Fruit fly (Drosophila melanogaster): Measurements from ENCODE around the gene ssp2.
A peak's percentile ranks its signal among the peaks of the same experiment; 100 is the strongest.

The ssp2 gene

dm6 chr3L:14001658-14002523 is 36.9 kb downstream of the ssp2 start, which contains the start of the genes Nprl3 and upSET (continued):
- TF ChIP-seq Bteb2 (GFP tag; optimal IDR thresholded peaks at IDR 0.05) (no peak), CG4820 (GFP tag; optimal IDR thresholded peaks at IDR 0.05) (no peak), CG2199 (GFP tag; IDR thresholded peaks at IDR 0.05) (no peak), prd (optimal IDR thresholded peaks at IDR 0.05) (no peak), prd (GFP tag; IDR thresholded peaks at IDR 0.05) (peak; percentile 21; the same call in 1 of the 3 replicates), CG5180 (GFP tag; optimal IDR thresholded peaks at IDR 0.05) (no peak), Trl (optimal IDR thresholded peaks at IDR 0.05) (no peak), Trl (GFP tag; optimal IDR thresholded peaks at IDR 0.05) (no peak), CG6683 (GFP tag; optimal IDR thresholded peaks at IDR 0.05) (no peak), CG9932 (GFP tag; IDR thresholded peaks at IDR 0.05) (peak; percentile 17; the same call in 1 of the 2 replicates), org-1 (GFP tag; optimal IDR thresholded peaks at IDR 0.05) (no peak), CG8281 (tag; optimal IDR thresholded peaks at IDR 0.05) (no peak), CG17361 (GFP tag; IDR thresholded peaks at IDR 0.05) (peak; percentile 63; the same call in 2 of the 3 replicates), CG1024 (GFP tag; IDR thresholded peaks at IDR 0.05) (no peak), ac (GFP tag; optimal IDR thresholded peaks at IDR 0.05) (no peak), CG11085 (GFP tag; IDR thresholded peaks at IDR 0.05) (no peak), Mes4 (GFP tag; optimal IDR thresholded peaks at IDR 0.05) (no peak), HHEX (GFP tag; optimal IDR thresholded peaks at IDR 0.05) (no peak), caup (GFP tag; optimal IDR thresholded peaks at IDR 0.05; ENCODE audit: severe bottlenecking) (no peak), cg (GFP tag; optimal IDR thresholded peaks at IDR 0.05) (no peak), sug (tag; optimal IDR thresholded peaks at IDR 0.05) (no peak), Sry-β (GFP tag; optimal IDR thresholded peaks at IDR 0.05) (no peak), gsb-n (tag; optimal IDR thresholded peaks at IDR 0.05) (no peak), CG9797 (GFP tag; optimal IDR thresholded peaks at IDR 0.05) (peak; percentile 98), CG1529 (GFP tag; optimal IDR thresholded peaks at IDR 0.05) (no peak), CG7928 (GFP tag; optimal IDR thresholded peaks at IDR 0.05) (peak; percentile 93), ATbp (GFP tag; optimal IDR thresholded peaks at IDR 0.05) (no peak), Xrp1 (GFP tag; IDR thresholded peaks at IDR 0.05) (no peak; the same call in 1 of the 2 replicates), hb (GFP tag; IDR thresholded peaks at IDR 0.05; ENCODE audit: partially characterized antibody) (peak; percentile 83), CG2889 (GFP tag; IDR thresholded peaks at IDR 0.05) (no peak), CG32767 (GFP tag; IDR thresholded peaks at IDR 0.05) (no peak), Opbp (GFP tag; IDR thresholded peaks at IDR 0.05; ENCODE audit: partially characterized antibody) (peak; percentile 93), dmrt11E (tag; optimal IDR thresholded peaks at IDR 0.05) (no peak), CG2875 (GFP tag; optimal IDR thresholded peaks at IDR 0.05) (no peak), CG6765 (GFP tag; optimal IDR thresholded peaks at IDR 0.05) (no peak), vvl (GFP tag; IDR thresholded peaks at IDR 0.05) (0 out of 2 replicates have a peak, but pooled peaks have one; percentile 2), Dip3 (GFP tag; optimal IDR thresholded peaks at IDR 0.05) (no peak), CG9215 (GFP tag; IDR thresholded peaks at IDR 0.05) (no peak), Antp (GFP tag; optimal IDR thresholded peaks at IDR 0.05) (no peak), fru (optimal IDR thresholded peaks at IDR 0.05) (no peak), trh (GFP tag; optimal IDR thresholded peaks at IDR 0.05) (no peak), Hr3 (GFP tag; optimal IDR thresholded peaks at IDR 0.05) (no peak), GATAe (GFP tag; conservative IDR thresholded peaks at IDR 0.05) (no peak), Hr78 (GFP tag; optimal IDR thresholded peaks at IDR 0.05) (peak in 1 of 2 experiments; percentile 2), CG2712 (tag; optimal IDR thresholded peaks at IDR 0.05) (peak; percentile 52), zen2 (GFP tag; IDR thresholded peaks at IDR 0.05; ENCODE audit: partially characterized antibody) (peak; percentile 20; the same call in 1 of the 3 replicates), CG6175 (GFP tag; IDR thresholded peaks at IDR 0.05) (no peak), CG13296 (GFP tag; optimal IDR thresholded peaks at IDR 0.05) (no peak), Abd-B (GFP tag; optimal IDR thresholded peaks at IDR 0.05) (peak; percentile 38)
